Fruit fly (Drosophila melanogaster): ENCODE measurements around the gene fd3F.
A peak's percentile ranks its signal among the peaks of the same experiment; 100 is the strongest.

Gene fd3F

DNA sequence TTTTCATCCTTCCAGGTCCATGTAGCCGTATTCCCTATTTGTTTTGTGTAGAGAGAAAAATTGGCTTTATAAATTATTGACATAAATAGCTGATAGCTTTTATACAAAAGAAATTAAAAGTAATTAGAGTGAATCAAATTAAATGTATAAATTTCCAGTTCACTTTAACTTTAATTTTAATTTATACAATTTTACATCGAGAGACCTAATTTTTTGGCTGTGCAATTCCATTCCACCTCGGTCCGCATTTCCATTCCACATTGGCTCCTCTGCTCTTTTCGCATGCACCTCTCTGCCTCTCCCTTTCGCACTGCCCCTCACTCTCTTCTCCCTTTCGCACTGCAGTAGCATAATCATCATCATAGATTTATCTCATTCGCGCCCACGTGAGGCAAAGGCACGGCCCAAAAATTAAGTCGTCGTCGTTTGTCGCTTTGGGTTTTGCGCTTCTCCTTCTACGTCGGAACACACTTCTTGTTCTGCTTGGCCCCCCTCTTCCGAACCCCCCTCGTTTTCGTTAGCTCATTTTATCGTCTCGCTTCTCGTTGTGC, 23.1 kb upstream of the fd3F start:
- TF ChIP-seq pan (optimal IDR thresholded peaks at IDR 0.05) (no peak), h (GFP tag; optimal IDR thresholded peaks at IDR 0.05) (peak; percentile 32), ey (GFP tag; optimal IDR thresholded peaks at IDR 0.05) (peak; percentile 36), Hr78 (GFP tag; optimal IDR thresholded peaks at IDR 0.05) (no peak), woc (GFP tag; optimal IDR thresholded peaks at IDR 0.05) (no peak), Mio (GFP tag; optimal IDR thresholded peaks at IDR 0.05) (no peak), jim (GFP tag; optimal IDR thresholded peaks at IDR 0.05) (no peak), dl (GFP tag; optimal IDR thresholded peaks at IDR 0.05; ENCODE audit: insufficient read depth in 1 of 2, partially characterized antibody in 2 of 2) (peak in 1 of 2 experiments; percentile 9), Rel (GFP tag; optimal IDR thresholded peaks at IDR 0.05) (no peak), Rel (tag; optimal IDR thresholded peaks at IDR 0.05) (peak; percentile 3), N (GFP tag; optimal IDR thresholded peaks at IDR 0.05) (no peak), sv (GFP tag; optimal IDR thresholded peaks at IDR 0.05) (no peak), CG9705 (GFP tag; optimal IDR thresholded peaks at IDR 0.05) (no peak), Dfd (GFP tag; optimal IDR thresholded peaks at IDR 0.05) (no peak), Hr83 (GFP tag; optimal IDR thresholded peaks at IDR 0.05; ENCODE audit: poor library complexity, severe bottlenecking) (no peak), Myc (optimal IDR thresholded peaks at IDR 0.05) (no peak), GATAd (GFP tag; optimal IDR thresholded peaks at IDR 0.05) (no peak), Vsx2 (GFP tag; optimal IDR thresholded peaks at IDR 0.05; ENCODE audit: partially characterized antibody) (no peak), Abd-B (GFP tag; optimal IDR thresholded peaks at IDR 0.05) (no peak), brk (GFP tag; optimal IDR thresholded peaks at IDR 0.05) (no peak), HLH106 (tag; optimal IDR thresholded peaks at IDR 0.05) (no peak), Dif (GFP tag; optimal IDR thresholded peaks at IDR 0.05; ENCODE audit: partially characterized antibody) (no peak), tai (GFP tag; optimal IDR thresholded peaks at IDR 0.05) (no peak), CrebA (GFP tag; optimal IDR thresholded peaks at IDR 0.05; ENCODE audit: borderline replicate concordance) (no peak), sage (GFP tag; optimal IDR thresholded peaks at IDR 0.05) (peak; percentile 9), foxo (GFP tag; optimal IDR thresholded peaks at IDR 0.05) (peak in 1 of 2 experiments; percentile 43), Jra (GFP tag; optimal IDR thresholded peaks at IDR 0.05) (no peak), dsf (GFP tag; optimal IDR thresholded peaks at IDR 0.05; ENCODE audit: borderline replicate concordance) (no peak), OdsH (GFP tag; optimal IDR thresholded peaks at IDR 0.05) (no peak), psq (GFP tag; optimal IDR thresholded peaks at IDR 0.05) (peak; percentile 61), dmrt93B (GFP tag; optimal IDR thresholded peaks at IDR 0.05) (no peak), Hnf4 (GFP tag; optimal IDR thresholded peaks at IDR 0.05) (no peak), Sp1 (GFP tag; optimal IDR thresholded peaks at IDR 0.05) (no peak), rgr (GFP tag; optimal IDR thresholded peaks at IDR 0.05) (peak; percentile 41), fru (GFP tag; optimal IDR thresholded peaks at IDR 0.05) (peak; percentile 44), br (GFP tag; optimal IDR thresholded peaks at IDR 0.05) (no peak), usp (GFP tag; optimal IDR thresholded peaks at IDR 0.05) (no peak), CG32264 (GFP tag; optimal IDR thresholded peaks at IDR 0.05) (no peak), lola (GFP tag; optimal IDR thresholded peaks at IDR 0.05) (no peak)

DNA sequence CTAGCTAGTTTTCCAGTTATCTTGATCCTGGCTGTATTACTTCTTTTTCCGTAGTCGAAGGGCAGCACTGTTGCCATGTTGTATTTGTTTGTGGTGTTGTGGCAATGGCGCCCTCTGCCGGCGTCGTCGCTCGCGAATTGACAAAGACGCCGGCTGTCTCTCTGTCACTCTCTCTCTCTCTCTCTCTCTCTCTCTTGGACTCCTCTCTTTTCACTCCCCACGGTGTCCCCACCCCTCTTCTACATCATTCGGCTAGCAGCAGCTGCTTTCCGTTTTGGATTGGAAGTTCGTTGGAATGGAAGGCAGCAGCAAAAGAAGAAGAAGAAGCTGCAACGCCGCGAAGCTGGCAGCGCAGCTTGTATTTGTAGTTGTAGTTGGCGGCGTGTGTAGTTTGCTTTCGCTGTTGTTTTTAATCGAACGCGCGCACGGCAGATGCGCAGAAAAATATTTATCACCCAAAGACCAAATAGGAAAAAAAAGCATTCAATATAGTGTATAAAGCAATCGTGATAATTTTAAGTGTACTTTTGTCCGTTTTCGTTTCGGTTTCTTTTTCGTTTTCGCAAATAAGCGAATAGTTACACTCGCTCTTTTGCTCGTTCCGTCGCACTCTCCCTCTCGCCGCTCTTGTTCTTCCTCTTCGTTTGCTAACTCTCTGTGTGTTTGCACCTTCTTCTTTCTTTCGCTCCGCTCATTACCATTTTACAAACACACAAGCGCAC, 22.3 kb upstream of the fd3F start:
- TF ChIP-seq sv (GFP tag; optimal IDR thresholded peaks at IDR 0.05) (no peak), GATAd (GFP tag; optimal IDR thresholded peaks at IDR 0.05) (no peak), N (GFP tag; optimal IDR thresholded peaks at IDR 0.05) (no peak), HLH106 (tag; optimal IDR thresholded peaks at IDR 0.05) (no peak), usp (GFP tag; optimal IDR thresholded peaks at IDR 0.05) (no peak), lola (GFP tag; optimal IDR thresholded peaks at IDR 0.05) (no peak), jim (GFP tag; optimal IDR thresholded peaks at IDR 0.05) (no peak), Abd-B (GFP tag; optimal IDR thresholded peaks at IDR 0.05) (no peak), CG32264 (GFP tag; optimal IDR thresholded peaks at IDR 0.05) (no peak), Dif (GFP tag; optimal IDR thresholded peaks at IDR 0.05; ENCODE audit: partially characterized antibody) (peak; percentile 96), fru (GFP tag; optimal IDR thresholded peaks at IDR 0.05) (peak; percentile 49), Sp1 (GFP tag; optimal IDR thresholded peaks at IDR 0.05) (peak; percentile 18), h (GFP tag; optimal IDR thresholded peaks at IDR 0.05) (peak; percentile 49), ey (GFP tag; optimal IDR thresholded peaks at IDR 0.05) (peak; percentile 58), sage (GFP tag; optimal IDR thresholded peaks at IDR 0.05) (peak; percentile 29), Myc (optimal IDR thresholded peaks at IDR 0.05) (no peak), woc (GFP tag; optimal IDR thresholded peaks at IDR 0.05) (no peak), psq (GFP tag; optimal IDR thresholded peaks at IDR 0.05) (peak; percentile 91), pan (optimal IDR thresholded peaks at IDR 0.05) (no peak), CG9705 (GFP tag; optimal IDR thresholded peaks at IDR 0.05) (no peak), Dfd (GFP tag; optimal IDR thresholded peaks at IDR 0.05) (no peak), foxo (GFP tag; optimal IDR thresholded peaks at IDR 0.05) (peak in 1 of 2 experiments; percentile 42), OdsH (GFP tag; optimal IDR thresholded peaks at IDR 0.05) (peak; percentile 10), CrebA (GFP tag; optimal IDR thresholded peaks at IDR 0.05; ENCODE audit: borderline replicate concordance) (no peak), Mio (GFP tag; optimal IDR thresholded peaks at IDR 0.05) (no peak), dl (GFP tag; optimal IDR thresholded peaks at IDR 0.05; ENCODE audit: insufficient read depth in 1 of 2, partially characterized antibody in 2 of 2) (peak in 1 of 2 experiments; percentile 90), br (GFP tag; optimal IDR thresholded peaks at IDR 0.05) (peak; percentile 20), Hr83 (GFP tag; optimal IDR thresholded peaks at IDR 0.05; ENCODE audit: poor library complexity, severe bottlenecking) (peak; percentile 37)

Data from whole organism, wandering third instar larva.